Worm (Caenorhabditis elegans): ENCODE results near the gene F46F5.7.

Gene F46F5.7

ce11 chrII:786938-787337, 33.5 kb downstream of the F46F5.7 start, which contains the start of gene F46F5.16:
Gene F46F5.16 (plus strand): TSS chrII:787238.
- TF ChIP-seq ceh-28 (tag; optimal IDR thresholded peaks at IDR 0.05): no peak
- TF ChIP-seq jun-1 (tag; optimal IDR thresholded peaks at IDR 0.05): no peak
- no peak for TF ChIP-seq lsy-12 (tag; optimal IDR thresholded peaks at IDR 0.05)
- TF ChIP-seq lin-15B (tag; optimal IDR thresholded peaks at IDR 0.05): no peak
- TF ChIP-seq snpc-4 (tag; optimal IDR thresholded peaks at IDR 0.05): no peak
- TF ChIP-seq R02D3.7 (tag; optimal IDR thresholded peaks at IDR 0.05): no peak
- no peak for TF ChIP-seq elt-1 (tag; optimal IDR thresholded peaks at IDR 0.05)
- TF ChIP-seq nhr-237 (tag; optimal IDR thresholded peaks at IDR 0.05): no peak
- no peak for TF ChIP-seq ceh-16 (tag; optimal IDR thresholded peaks at IDR 0.05)
- TF ChIP-seq ztf-11 (tag; optimal IDR thresholded peaks at IDR 0.05): no peak
- no peak for TF ChIP-seq daf-12 (tag; optimal IDR thresholded peaks at IDR 0.05)
- no peak for TF ChIP-seq skn-1 (tag; optimal IDR thresholded peaks at IDR 0.05)
- no peak for TF ChIP-seq ZK546.5 (tag; optimal IDR thresholded peaks at IDR 0.05)
- TF ChIP-seq nhr-28 (tag; optimal IDR thresholded peaks at IDR 0.05): no peak
- TF ChIP-seq nhr-77 (tag; optimal IDR thresholded peaks at IDR 0.05): no peak

ce11 chrII:783532-783931, 36.9 kb downstream of the F46F5.7 start, which contains the start of gene Y39F10A.6:
Gene Y39F10A.6 (minus strand): TSS chrII:783632.
- no peak for TF ChIP-seq zag-1 (tag; optimal IDR thresholded peaks at IDR 0.05)
- no peak for TF ChIP-seq R02D3.7 (tag; optimal IDR thresholded peaks at IDR 0.05)
- no peak for TF ChIP-seq fos-1 (tag; optimal IDR thresholded peaks at IDR 0.05)
- no peak for TF ChIP-seq unc-39 (tag; optimal IDR thresholded peaks at IDR 0.05)
- TF ChIP-seq nhr-237 (tag; optimal IDR thresholded peaks at IDR 0.05): no peak
- TF ChIP-seq nhr-11 (tag; optimal IDR thresholded peaks at IDR 0.05): no peak
- TF ChIP-seq fkh-10 (GFP tag; optimal IDR thresholded peaks at IDR 0.05): no peak
- no peak for TF ChIP-seq pha-4 (tag; optimal IDR thresholded peaks at IDR 0.05)
- no peak for TF ChIP-seq unc-62 (GFP tag; optimal IDR thresholded peaks at IDR 0.05)
- no peak for TF ChIP-seq tbx-2 (tag; optimal IDR thresholded peaks at IDR 0.05)
- TF ChIP-seq ceh-16 (tag; optimal IDR thresholded peaks at IDR 0.05): no peak
- no peak for TF ChIP-seq mdl-1 (tag; optimal IDR thresholded peaks at IDR 0.05)
- no peak for TF ChIP-seq nhr-76 (tag; optimal IDR thresholded peaks at IDR 0.05)
- no peak for TF ChIP-seq nhr-25 (tag; optimal IDR thresholded peaks at IDR 0.05)
- no peak for TF ChIP-seq jun-1 (tag; optimal IDR thresholded peaks at IDR 0.05)
- no peak for TF ChIP-seq lin-39 (tag; optimal IDR thresholded peaks at IDR 0.05)

- no peak for TF ChIP-seq nhr-25 (tag; optimal IDR thresholded peaks at IDR 0.05)
- no peak for TF ChIP-seq ceh-9 (tag; optimal IDR thresholded peaks at IDR 0.05)
- no peak for TF ChIP-seq unc-39 (tag; optimal IDR thresholded peaks at IDR 0.05)
- TF ChIP-seq ZK546.5 (tag; optimal IDR thresholded peaks at IDR 0.05): no peak
- no peak for TF ChIP-seq elt-3 (tag; optimal IDR thresholded peaks at IDR 0.05)
- TF ChIP-seq skn-1 (tag; optimal IDR thresholded peaks at IDR 0.05): no peak
- TF ChIP-seq ztf-4 (tag; optimal IDR thresholded peaks at IDR 0.05): no peak
- TF ChIP-seq lin-15B (tag; optimal IDR thresholded peaks at IDR 0.05): no peak
- TF ChIP-seq daf-12 (tag; optimal IDR thresholded peaks at IDR 0.05): no peak
- no peak for TF ChIP-seq jun-1 (tag; optimal IDR thresholded peaks at IDR 0.05)
- no peak for TF ChIP-seq elt-2 (tag; optimal IDR thresholded peaks at IDR 0.05)
- TF ChIP-seq nhr-77 (tag; optimal IDR thresholded peaks at IDR 0.05): no peak
- no peak for TF ChIP-seq pqm-1 (tag; optimal IDR thresholded peaks at IDR 0.05)
Observed at ce11 chrII:782903-783302, 37.5 kb downstream of the F46F5.7 start, which contains the start of gene Y39F10A.3. Gene Y39F10A.3 (minus strand): TSS chrII:783003.

- TF ChIP-seq nhr-28 (tag; optimal IDR thresholded peaks at IDR 0.05): no peak
- no peak for TF ChIP-seq ceh-82 (tag; optimal IDR thresholded peaks at IDR 0.05)
- TF ChIP-seq fos-1 (tag; optimal IDR thresholded peaks at IDR 0.05): no peak
- TF ChIP-seq aly-2 (tag; optimal IDR thresholded peaks at IDR 0.05): no peak
- TF ChIP-seq ceh-28 (tag; optimal IDR thresholded peaks at IDR 0.05): no peak
- no peak for TF ChIP-seq elt-3 (tag; optimal IDR thresholded peaks at IDR 0.05)
- TF ChIP-seq jun-1 (tag; optimal IDR thresholded peaks at IDR 0.05): no peak
- no peak for TF ChIP-seq nhr-43 (tag; optimal IDR thresholded peaks at IDR 0.05; ENCODE audit: poor library complexity, severe bottlenecking)
- no peak for TF ChIP-seq egl-27 (tag; optimal IDR thresholded peaks at IDR 0.05)
- no peak for TF ChIP-seq R02D3.7 (tag; optimal IDR thresholded peaks at IDR 0.05)
- no peak for TF ChIP-seq nhr-67 (tag; optimal IDR thresholded peaks at IDR 0.05)
Observed at ce11 chrII:775033-775432, 45.4 kb downstream of the F46F5.7 start, which contains the start of gene Y39F10A.1. Gene Y39F10A.1 (plus strand): TSS chrII:775333.
